Worm (Caenorhabditis elegans): Measurements from ENCODE around the gene T11B7.5.
A peak's percentile ranks its signal among the peaks of the same experiment; 100 is the strongest.

The T11B7.5 gene

DNA sequence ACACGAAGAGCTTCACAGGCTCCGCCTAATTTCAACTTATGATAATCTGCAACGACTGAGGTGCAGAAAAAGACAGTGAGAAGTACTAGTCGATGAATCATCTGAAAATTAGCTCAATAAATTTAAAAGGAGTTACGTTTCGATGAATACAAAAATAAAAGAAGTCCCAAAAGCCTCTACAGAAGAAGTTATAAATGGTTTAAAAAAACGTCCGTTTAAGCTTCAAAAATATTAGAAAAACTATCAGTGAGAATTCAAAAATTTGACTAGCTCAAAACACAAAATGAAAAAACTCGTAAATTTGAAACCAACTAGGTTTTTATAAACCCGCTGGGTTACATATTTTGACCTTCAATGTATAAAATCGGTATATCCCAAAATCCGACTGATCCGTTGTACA, at the start of gene T11B7.5:
TSS of gene T11B7.5 (minus strand) at position 101 of the 400 bp plus-strand sequence.
- peak; percentile 17 for TF ChIP-seq aha-1 (tag)
- no peak for TF ChIP-seq zip-2 (tag; optimal IDR thresholded peaks at IDR 0.05)
- no peak for TF ChIP-seq ceh-28 (tag; optimal IDR thresholded peaks at IDR 0.05)
- TF ChIP-seq mep-1 (tag; optimal IDR thresholded peaks at IDR 0.05), result no peak
- TF ChIP-seq tra-1 (GFP tag; IDR thresholded peaks at IDR 0.05), result no peak
- TF ChIP-seq zag-1 (tag; optimal IDR thresholded peaks at IDR 0.05), result no peak
- no peak for TF ChIP-seq R02D3.7 (tag; optimal IDR thresholded peaks at IDR 0.05)

DNA sequence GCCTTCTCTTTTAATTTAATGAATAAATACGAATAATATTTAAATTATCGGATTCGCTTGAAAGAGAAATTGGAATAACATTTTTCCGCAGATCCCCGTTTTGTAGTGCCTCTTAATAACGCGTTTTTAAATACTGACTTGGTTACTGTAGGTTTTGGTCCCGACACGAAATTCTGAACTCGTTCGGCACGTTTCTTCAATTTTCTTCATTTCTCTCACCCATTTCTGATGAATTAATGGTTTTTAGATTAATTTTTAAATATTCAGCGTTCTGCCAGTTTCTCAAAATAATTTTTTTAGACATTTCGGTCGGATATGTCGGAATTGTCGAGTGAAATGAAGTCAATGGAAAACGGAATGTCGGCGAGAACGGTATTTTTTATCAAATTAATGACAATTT, 45.5 kb upstream of the T11B7.5 start, which contains the start of gene C27B7.5:
TSS of gene C27B7.5 (plus strand) at position 301 of the 400 bp plus-strand sequence.
- peak; percentile 53 for TF ChIP-seq ama-1 (optimal IDR thresholded peaks at IDR 0.05)
- no peak for TF ChIP-seq hif-1 (tag; optimal IDR thresholded peaks at IDR 0.05)

DNA sequence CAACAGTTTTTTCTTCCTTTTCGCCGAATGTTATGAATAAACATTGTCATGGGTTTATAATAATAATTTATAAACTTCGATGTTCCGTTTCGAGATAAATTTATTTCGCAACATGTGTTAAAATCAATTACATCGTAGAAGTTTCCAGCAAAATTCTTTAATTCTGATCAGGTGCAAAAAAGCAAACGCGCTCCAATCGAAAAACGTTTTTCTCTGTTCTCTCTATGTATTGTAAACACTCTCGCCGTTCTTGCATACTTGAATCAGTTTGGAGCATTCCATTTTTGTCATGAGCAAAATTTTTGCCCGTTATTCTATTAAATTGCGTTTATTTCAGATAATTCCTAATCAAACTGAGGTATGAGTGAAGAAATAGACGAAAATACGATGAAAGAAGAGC, 37.9 kb upstream of the T11B7.5 start, which contains the start of gene rad-54.L2:
TSS of gene rad-54.L2 (plus strand) at position 332 of the 400 bp plus-strand sequence.
- no peak for TF ChIP-seq set-16 (GFP tag; IDR thresholded peaks at IDR 0.05)
- TF ChIP-seq dmd-9 (GFP tag; IDR thresholded peaks at IDR 0.05), result no peak
- no peak for TF ChIP-seq madf-9 (GFP tag; conservative IDR thresholded peaks at IDR 0.05)
- TF ChIP-seq nhr-10 (tag; optimal IDR thresholded peaks at IDR 0.05), result no peak
- TF ChIP-seq cey-2 (tag; optimal IDR thresholded peaks at IDR 0.05; ENCODE audit: borderline replicate concordance, insufficient read depth), result no peak
- no peak for TF ChIP-seq sdz-12 (GFP tag; optimal IDR thresholded peaks at IDR 0.05)
- no peak for TF ChIP-seq php-3 (GFP tag; IDR thresholded peaks at IDR 0.05)
- TF ChIP-seq nhr-102 (tag; optimal IDR thresholded peaks at IDR 0.05), result peak; percentile 32
- TF ChIP-seq jun-1 (tag; optimal IDR thresholded peaks at IDR 0.05), result no peak
- TF ChIP-seq fkh-10 (GFP tag; optimal IDR thresholded peaks at IDR 0.05), result peak; percentile 1
- peak; percentile 15 for TF ChIP-seq lin-15B (tag; optimal IDR thresholded peaks at IDR 0.05)
- no peak for TF ChIP-seq ctbp-1 (GFP tag; IDR thresholded peaks at IDR 0.05)
- TF ChIP-seq dpl-1 (GFP tag; optimal IDR thresholded peaks at IDR 0.05), result peak; percentile 59
- TF ChIP-seq ama-1 (optimal IDR thresholded peaks at IDR 0.05), result peak; percentile 72
- TF ChIP-seq nhr-42 (GFP tag; IDR thresholded peaks at IDR 0.05), result no peak
- no peak for TF ChIP-seq nhr-111 (GFP tag; optimal IDR thresholded peaks at IDR 0.05)
- no peak for TF ChIP-seq zip-11 (GFP tag; IDR thresholded peaks at IDR 0.05)
- no peak for TF ChIP-seq Y75B8A.6 (GFP tag; IDR thresholded peaks at IDR 0.05)
- TF ChIP-seq F49E8.2 (tag; optimal IDR thresholded peaks at IDR 0.05; ENCODE audit: borderline replicate concordance), result no peak
- no peak for TF ChIP-seq lin-29 (GFP tag; IDR thresholded peaks at IDR 0.05)
- TF ChIP-seq fos-1 (tag; optimal IDR thresholded peaks at IDR 0.05), result no peak
- peak; percentile 50; the same call in 1 of the 2 replicates for TF ChIP-seq pha-4 (GFP tag; IDR thresholded peaks at IDR 0.05)
- peak; percentile 97 for TF ChIP-seq pha-4 (tag; optimal IDR thresholded peaks at IDR 0.05)
- no peak for TF ChIP-seq F44E2.7 (GFP tag; IDR thresholded peaks at IDR 0.05)
- TF ChIP-seq spr-3 (GFP tag; optimal IDR thresholded peaks at IDR 0.05), result no peak
- TF ChIP-seq R02D3.7 (tag; optimal IDR thresholded peaks at IDR 0.05), result no peak
- TF ChIP-seq nhr-77 (tag; optimal IDR thresholded peaks at IDR 0.05), result peak; percentile 46
- TF ChIP-seq tag-97 (GFP tag; IDR thresholded peaks at IDR 0.05), result no peak
- TF ChIP-seq ztf-11 (tag; optimal IDR thresholded peaks at IDR 0.05), result no peak
- no peak for TF ChIP-seq nhr-237 (tag; optimal IDR thresholded peaks at IDR 0.05)
- TF ChIP-seq lin-1 (GFP tag; IDR thresholded peaks at IDR 0.05), result no peak
- peak; percentile 5 for TF ChIP-seq ztf-7 (tag; optimal IDR thresholded peaks at IDR 0.05)
- TF ChIP-seq Y5F2A.4 (GFP tag; optimal IDR thresholded peaks at IDR 0.05), result no peak
- TF ChIP-seq nhr-48 (tag; optimal IDR thresholded peaks at IDR 0.05), result peak; percentile 35
- TF ChIP-seq madf-5 (GFP tag; IDR thresholded peaks at IDR 0.05), result no peak
- TF ChIP-seq dmd-6 (GFP tag; IDR thresholded peaks at IDR 0.05), result peak; percentile 41; the same call in 1 of the 2 replicates
- no peak for TF ChIP-seq F26F4.8 (GFP tag; conservative IDR thresholded peaks at IDR 0.05)
- peak in 1 of 2 experiments; percentile 24 for TF ChIP-seq daf-16 (GFP tag; optimal IDR thresholded peaks at IDR 0.05)
- TF ChIP-seq daf-16 (tag; optimal IDR thresholded peaks at IDR 0.05), result peak; percentile 88
- TF ChIP-seq T26A8.4 (GFP tag; IDR thresholded peaks at IDR 0.05), result no peak
- TF ChIP-seq dmd-8 (GFP tag; IDR thresholded peaks at IDR 0.05), result no peak
- TF ChIP-seq skn-1 (tag; optimal IDR thresholded peaks at IDR 0.05), result no peak
- no peak for TF ChIP-seq zfp-3 (GFP tag; conservative IDR thresholded peaks at IDR 0.05)
